Fruit fly (Drosophila melanogaster): ENCODE results near the gene SA1.

The SA1 gene

dm6 chr2L:6950096-6950495 lies at the start of gene SA1, which contains the start of gene Gas41 (continued):
- TF ChIP-seq CG4617 (GFP tag; optimal IDR thresholded peaks at IDR 0.05; ENCODE audit: borderline replicate concordance) (peak; percentile 92), Mrtf (GFP tag; IDR thresholded peaks at IDR 0.05) (no peak), zf30C (GFP tag; optimal IDR thresholded peaks at IDR 0.05) (no peak), CHES-1-like (GFP tag; optimal IDR thresholded peaks at IDR 0.05) (peak; percentile 72), Rx (GFP tag; IDR thresholded peaks at IDR 0.05) (peak; percentile 61), CG8944 (GFP tag; optimal IDR thresholded peaks at IDR 0.05) (no peak), CG12391 (tag; optimal IDR thresholded peaks at IDR 0.05) (peak; percentile 98), vvl (GFP tag; IDR thresholded peaks at IDR 0.05) (no peak), jing (GFP tag; optimal IDR thresholded peaks at IDR 0.05) (no peak), h (optimal IDR thresholded peaks at IDR 0.05) (no peak), odd (GFP tag; optimal IDR thresholded peaks at IDR 0.05) (no peak), ato (GFP tag; IDR thresholded peaks at IDR 0.05; ENCODE audit: partially characterized antibody) (peak; percentile 57; the same call in 1 of the 2 replicates), CG17359 (tag; optimal IDR thresholded peaks at IDR 0.05) (peak; percentile 93), CG18476 (GFP tag; optimal IDR thresholded peaks at IDR 0.05) (no peak), C15 (GFP tag; IDR thresholded peaks at IDR 0.05) (peak; percentile 65; the same call in 1 of the 3 replicates), CG34422 (GFP tag; IDR thresholded peaks at IDR 0.05) (peak; percentile 95), dan (GFP tag; IDR thresholded peaks at IDR 0.05) (peak; percentile 62; the same call in 1 of the 2 replicates), ash1 (GFP tag; optimal IDR thresholded peaks at IDR 0.05) (no peak), Nf-YB (GFP tag; optimal IDR thresholded peaks at IDR 0.05) (no peak), CG10147 (GFP tag; optimal IDR thresholded peaks at IDR 0.05) (no peak), emc (GFP tag; optimal IDR thresholded peaks at IDR 0.05) (no peak), gcm (GFP tag; optimal IDR thresholded peaks at IDR 0.05) (peak; percentile 93), Hmx (GFP tag; optimal IDR thresholded peaks at IDR 0.05) (no peak), chn (GFP tag; optimal IDR thresholded peaks at IDR 0.05) (peak; percentile 63), sqz (GFP tag; optimal IDR thresholded peaks at IDR 0.05) (no peak), gro (GFP tag; optimal IDR thresholded peaks at IDR 0.05) (peak; percentile 41), sima (GFP tag; optimal IDR thresholded peaks at IDR 0.05) (no peak), Dip3 (GFP tag; optimal IDR thresholded peaks at IDR 0.05) (no peak), NFAT (GFP tag; IDR thresholded peaks at IDR 0.05) (peak; percentile 88), CG9437 (GFP tag; optimal IDR thresholded peaks at IDR 0.05) (peak; percentile 78), crc (GFP tag; optimal IDR thresholded peaks at IDR 0.05) (no peak), Kr (GFP tag; optimal IDR thresholded peaks at IDR 0.05) (no peak), CG12071 (GFP tag; optimal IDR thresholded peaks at IDR 0.05) (no peak), E2f1 (GFP tag; IDR thresholded peaks at IDR 0.05) (peak; percentile 91), wek (GFP tag; optimal IDR thresholded peaks at IDR 0.05) (no peak), Xrp1 (GFP tag; IDR thresholded peaks at IDR 0.05) (peak; percentile 94), sens (GFP tag) (peak; percentile 89), nau (GFP tag; optimal IDR thresholded peaks at IDR 0.05) (no peak), stc (GFP tag; IDR thresholded peaks at IDR 0.05) (peak; percentile 85), unpg (GFP tag; optimal IDR thresholded peaks at IDR 0.05) (no peak), CG9817 (tag; optimal IDR thresholded peaks at IDR 0.05) (peak; percentile 29), CG9609 (GFP tag; optimal IDR thresholded peaks at IDR 0.05) (peak; percentile 47), Dref (GFP tag; IDR thresholded peaks at IDR 0.05) (peak; percentile 76), CG18599 (GFP tag; optimal IDR thresholded peaks at IDR 0.05) (peak; percentile 91), Ets65A (GFP tag) (peak; percentile 63), CG18262 (tag; optimal IDR thresholded peaks at IDR 0.05) (peak; percentile 92), Tbp (GFP tag; optimal IDR thresholded peaks at IDR 0.05) (no peak), sob (GFP tag; IDR thresholded peaks at IDR 0.05) (no peak), HmgD (GFP tag; optimal IDR thresholded peaks at IDR 0.05) (no peak), oc (tag; optimal IDR thresholded peaks at IDR 0.05) (no peak), Dek (tag; optimal IDR thresholded peaks at IDR 0.05) (peak; percentile 93), Scr (GFP tag; IDR thresholded peaks at IDR 0.05; ENCODE audit: partially characterized antibody) (peak; percentile 73)

All from whole organism, embryonic.